Fruit fly (Drosophila melanogaster) Kc167 (cell line): ENCODE results near the gene CG10137.

ENCODE experiments used
- Sin3A ChIP-seq: fragments of >200 bp; optimal IDR thresholded peaks from 2 replicates; lab custom pipeline; 2018; ENCODE audit warnings: missing external identifiers
- insv ChIP-seq: fragments of >200 bp; optimal IDR thresholded peaks from 3 replicates; lab custom pipeline; 2018; ENCODE audit warnings: missing external identifiers
- ttk ChIP-seq: sonication (Bioruptor generic); optimal IDR thresholded peaks from 2 replicates; lab custom pipeline; 2017; ENCODE audit warnings: missing external identifiers

dm6 chr2L:19535234-19535633, 8.7 kb downstream of the CG10137 start, which contains the start of gene CG31697:
- no peak for TF ChIP-seq ttk
- TF ChIP-seq insv: no peak
- no peak for TF ChIP-seq Sin3A (lab: Kevin White, UChicago)
